Worm (Caenorhabditis elegans) whole organism, L3 larva: Measurements from ENCODE around the gene nstp-2.

ENCODE experiments used
- daf-12 ChIP-seq: fragments of 150-350 bp; optimal IDR thresholded peaks from 2 replicates; lab custom pipeline; 2014; ENCODE audit warnings: missing biosample characterization, missing genetic modification reagents, missing genetic modification characterization
- elt-1 ChIP-seq: fragments of 150-350 bp; optimal IDR thresholded peaks from 2 replicates; lab custom pipeline; 2014; ENCODE audit warnings: missing biosample characterization, missing genetic modification characterization
- fkh-10 ChIP-seq: sonication (generic microtip); optimal IDR thresholded peaks from 2 replicates; lab custom pipeline; 2017; ENCODE audit warnings: missing biosample characterization, missing genetic modification reagents, missing genetic modification characterization
- fos-1 ChIP-seq: fragments of 150-350 bp; optimal IDR thresholded peaks from 2 replicates; lab custom pipeline; 2014; ENCODE audit warnings: missing biosample characterization, missing genetic modification characterization
- jun-1 ChIP-seq: fragments of 150-350 bp; optimal IDR thresholded peaks from 2 replicates; lab custom pipeline; 2014; ENCODE audit warnings: missing biosample characterization, missing genetic modification reagents, missing genetic modification characterization
- nfya-1 ChIP-seq: sonication (generic microtip); optimal IDR thresholded peaks from 2 replicates; lab custom pipeline; 2017; ENCODE audit warnings: missing genetic modification characterization, mild to moderate bottlenecking, missing compliant biosample characterization, antibody characterized with exemption, moderate library complexity; ENCODE audit not compliant: insufficient read depth
- nhr-237 ChIP-seq: fragments of 150-350 bp; optimal IDR thresholded peaks from 2 replicates; lab custom pipeline; 2014; ENCODE audit warnings: missing biosample characterization, missing genetic modification characterization
- zag-1 ChIP-seq: fragments of 150-350 bp; optimal IDR thresholded peaks from 2 replicates; lab custom pipeline; 2014; ENCODE audit warnings: missing biosample characterization, missing genetic modification characterization

- TF ChIP-seq jun-1 (tag; lab: Kevin White, UChicago) (no peak), elt-1 (no peak), fos-1 (tag; lab: Kevin White, UChicago) (no peak), zag-1 (no peak), nhr-237 (tag; lab: Kevin White, UChicago) (no peak), nfya-1 (tag; lab: Kevin White, UChicago) (peak; percentile 20), daf-12 (tag; lab: Kevin White, UChicago) (no peak), fkh-10 (GFP tag; lab: Kevin White, UChicago) (no peak)
Observed at ce11 chrIV:6622142-6622541, 16.2 kb upstream of the nstp-2 start.
